Worm (Caenorhabditis elegans) whole organism, young adult: ENCODE results near the gene smcl-1.

Experiments used
- C06A6.2 ChIP-seq: fragments of 200-800 bp; sonication (Bioruptor generic); conservative IDR thresholded peaks from 2 replicates; pipeline ENCODE4 v1.3.6; 2022; ENCODE audit warnings: missing genetic modification characterization, missing compliant biosample characterization
- ceh-27 ChIP-seq: fragments of 200-800 bp; sonication (Bioruptor generic); optimal IDR thresholded peaks from 2 replicates; lab custom pipeline; 2018; ENCODE audit warnings: mild to moderate bottlenecking, missing genetic modification characterization, moderate library complexity, missing compliant biosample characterization
- lir-1 ChIP-seq: fragments of 200-800 bp; sonication (Bioruptor generic); conservative IDR thresholded peaks from 2 replicates; pipeline ENCODE4 v1.3.6; 2022; ENCODE audit warnings: missing genetic modification reagents, missing genetic modification characterization, missing compliant biosample characterization
- nhr-90 ChIP-seq: sonication (generic microtip); optimal IDR thresholded peaks from 2 replicates; lab custom pipeline; 2016; ENCODE audit warnings: missing genotype, mild to moderate bottlenecking, missing genetic modification characterization, missing compliant biosample characterization
- tbx-9 ChIP-seq: sonication (generic microtip); optimal IDR thresholded peaks from 2 replicates; lab custom pipeline; 2016; ENCODE audit warnings: borderline replicate concordance, missing genetic modification characterization, inconsistent platforms, missing compliant biosample characterization

DNA sequence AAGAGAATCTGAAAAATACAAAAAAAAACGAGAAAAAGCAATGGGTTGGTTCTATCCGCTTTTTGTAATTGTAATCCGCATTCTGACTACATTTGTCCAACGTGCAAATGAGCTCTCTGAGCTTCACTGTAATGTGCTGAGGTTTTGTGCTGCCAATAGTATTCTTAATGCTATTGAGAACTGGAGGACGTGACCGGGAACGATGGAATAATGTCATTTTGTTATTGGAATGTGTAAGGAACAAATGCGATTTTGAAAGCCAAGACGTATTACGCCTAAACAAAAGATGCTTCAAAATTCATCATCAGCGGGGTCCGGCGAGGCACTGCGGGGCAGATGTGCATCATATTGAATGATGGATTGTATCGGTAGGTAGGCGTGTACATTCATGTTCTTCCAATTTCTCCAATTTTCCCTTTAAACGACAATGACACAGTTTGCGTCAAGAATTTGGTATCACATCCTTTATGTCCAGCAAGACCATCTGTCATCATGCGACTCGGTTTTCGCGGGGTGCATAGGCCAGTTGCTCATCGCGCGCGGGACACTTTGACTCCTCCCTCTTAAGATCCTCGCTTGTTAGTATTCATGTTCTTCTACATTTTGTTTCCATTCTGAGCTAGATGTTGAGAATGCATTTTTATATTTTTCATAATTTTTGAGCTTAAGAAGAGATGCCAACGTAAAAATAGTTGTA, 20.1 kb upstream of the smcl-1 start:
- TF ChIP-seq C06A6.2 (GFP tag; lab: Robert Waterston, UW) (no peak), tbx-9 (tag; lab: Kevin White, UChicago) (no peak), ceh-27 (GFP tag; lab: Kevin White, UChicago) (no peak), nhr-90 (no peak), lir-1 (GFP tag; lab: Robert Waterston, UW) (no peak)
